Worm (Caenorhabditis elegans): Measurements from ENCODE around the gene Y57G7A.3.

- TF ChIP-seq him-1 (tag; optimal IDR thresholded peaks at IDR 0.05) (no peak), dao-5 (tag; optimal IDR thresholded peaks at IDR 0.05) (no peak), W03F9.2 (tag; optimal IDR thresholded peaks at IDR 0.05) (no peak)
These were observed 29.9 kb upstream of the Y57G7A.3 start, which contains the start of gene clec-119 for ce11 chrII:1255637-1256036.

All from whole organism, L4/young adult.